Worm (Caenorhabditis elegans): Measurements from ENCODE around the gene K07F5.17.

The K07F5.17 gene

DNA sequence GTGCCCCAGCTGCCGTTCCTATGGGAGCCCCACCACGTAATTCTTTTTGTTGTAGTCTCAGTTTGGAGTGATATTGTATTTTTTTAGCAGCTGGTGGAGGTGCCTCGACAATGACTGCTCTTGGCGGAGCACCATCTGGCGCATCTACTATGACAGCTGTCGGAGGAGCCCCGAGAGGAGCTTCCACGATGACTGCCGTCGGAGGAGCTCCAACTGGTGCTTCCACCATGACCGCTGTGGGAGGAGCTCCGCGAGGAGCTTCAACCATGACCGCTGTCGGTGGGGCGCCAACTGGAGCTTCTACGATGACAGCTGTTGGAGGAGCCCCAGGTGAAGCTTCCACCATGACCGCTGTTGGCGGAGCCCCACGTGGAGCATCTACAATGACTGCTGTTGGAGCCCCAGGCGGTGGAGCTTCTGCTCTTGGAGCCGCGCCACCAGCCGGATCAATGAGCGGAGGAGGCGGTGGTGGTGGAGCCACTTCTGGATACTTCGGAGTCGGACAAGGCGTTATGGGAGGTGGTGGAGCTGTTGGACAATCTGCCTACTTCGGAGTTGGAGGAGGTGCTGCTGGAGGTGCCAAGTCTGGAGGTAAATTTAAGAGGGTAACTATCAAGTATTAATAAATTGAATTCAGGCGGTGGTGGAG lies 10.8 kb downstream of the K07F5.17 start:
- TF ChIP-seq W03F9.2 (tag; optimal IDR thresholded peaks at IDR 0.05): no peak
- TF ChIP-seq dao-5 (tag; optimal IDR thresholded peaks at IDR 0.05): no peak
- TF ChIP-seq him-1 (tag; optimal IDR thresholded peaks at IDR 0.05): no peak

DNA sequence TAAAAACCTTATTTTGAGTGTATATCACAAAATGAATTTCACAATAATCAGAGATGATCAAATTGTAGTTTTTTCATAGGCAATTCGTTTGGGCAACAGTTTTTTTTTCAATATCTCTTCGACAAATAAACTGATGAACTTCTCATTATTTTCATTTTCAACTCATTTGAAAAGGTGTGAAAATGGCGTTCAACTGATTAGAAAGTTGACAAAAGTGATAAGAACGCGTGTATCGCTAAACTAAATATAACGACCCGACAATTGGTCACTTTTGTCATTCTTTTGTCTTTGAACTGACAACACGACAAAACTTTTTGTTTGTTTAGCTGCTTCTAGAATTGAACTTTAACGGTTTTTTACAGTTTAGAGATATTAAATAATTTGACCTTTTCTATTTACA lies 12.8 kb downstream of the K07F5.17 start:
- no peak for TF ChIP-seq dao-5 (tag; optimal IDR thresholded peaks at IDR 0.05)
- no peak for TF ChIP-seq W03F9.2 (tag; optimal IDR thresholded peaks at IDR 0.05)
- no peak for TF ChIP-seq him-1 (tag; optimal IDR thresholded peaks at IDR 0.05)

DNA sequence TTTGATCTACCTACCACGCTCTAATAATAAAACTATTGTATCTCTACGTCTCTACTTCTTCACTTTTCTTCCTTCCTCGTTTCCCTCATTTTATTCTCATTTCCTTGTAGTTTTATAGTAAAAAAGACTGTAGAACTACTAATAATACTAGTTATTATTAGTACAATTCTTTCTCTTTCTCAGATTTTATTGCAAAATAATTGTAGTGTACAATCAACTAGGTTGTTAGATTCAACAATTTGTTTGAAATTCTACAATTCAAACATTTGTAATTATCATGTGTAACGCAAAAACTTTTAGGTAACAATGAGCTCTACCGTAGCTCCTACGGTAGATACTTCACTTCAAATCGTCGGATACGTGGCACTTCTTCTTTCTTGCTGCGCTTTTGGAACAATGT lies 13.5 kb downstream of the K07F5.17 start, which contains the start of gene K07F5.12:
Gene K07F5.12, plus strand, starts transcription at position 301 of the 400 bp plus-strand sequence.
- TF ChIP-seq him-1 (tag; optimal IDR thresholded peaks at IDR 0.05) (no peak), dao-5 (tag; optimal IDR thresholded peaks at IDR 0.05) (no peak), W03F9.2 (tag; optimal IDR thresholded peaks at IDR 0.05) (no peak)

DNA sequence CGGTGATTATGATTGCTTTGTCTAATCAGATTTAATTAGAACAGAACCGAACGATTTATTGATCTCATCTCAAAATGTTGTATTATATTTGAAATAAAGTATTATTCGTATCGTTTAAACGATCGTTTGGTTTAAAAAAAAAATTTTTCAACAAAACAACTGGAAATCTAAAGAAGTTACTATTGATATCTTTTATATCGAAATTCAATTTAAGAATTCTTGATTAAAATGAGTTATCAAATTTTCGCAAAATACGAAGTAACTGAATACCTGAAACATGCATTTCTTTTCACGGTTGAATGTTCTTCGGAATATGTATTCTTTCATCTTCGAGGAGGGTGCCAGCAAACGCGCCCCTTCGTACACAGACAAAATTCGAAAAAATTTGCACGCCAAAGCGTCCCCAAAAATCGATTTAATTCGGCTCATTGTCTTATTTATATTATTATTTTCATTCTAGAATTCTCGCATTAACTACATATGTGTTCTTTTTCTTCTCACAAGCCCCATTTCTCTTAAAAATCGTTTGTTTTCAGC lies 15.8 kb downstream of the K07F5.17 start, which contains the start of gene npp-1:
Gene npp-1, plus strand, starts transcription at position 537 of the 537 bp plus-strand sequence.
- TF ChIP-seq W03F9.2 (tag; optimal IDR thresholded peaks at IDR 0.05) (peak; percentile 75), him-1 (tag; optimal IDR thresholded peaks at IDR 0.05) (no peak)

DNA sequence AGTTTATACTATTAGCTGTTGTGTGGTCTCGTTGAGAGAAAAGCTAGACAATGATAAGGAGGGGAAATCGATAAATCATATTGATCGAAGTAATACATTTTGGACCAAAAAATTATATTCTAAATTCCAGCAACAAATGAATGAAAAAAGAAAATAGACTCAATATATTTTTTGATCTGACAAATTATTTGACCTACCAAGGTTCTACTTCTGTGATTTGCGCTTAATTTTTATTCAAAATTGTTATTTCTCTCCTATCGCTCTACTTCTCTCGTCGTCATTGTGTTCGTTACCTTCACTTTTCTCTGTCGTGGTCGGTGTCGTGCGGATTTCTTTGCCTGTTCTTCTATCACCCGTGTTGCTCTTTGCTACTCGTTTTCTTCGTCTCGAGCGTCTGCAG lies 16.8 kb downstream of the K07F5.17 start:
- TF ChIP-seq dao-5 (tag; optimal IDR thresholded peaks at IDR 0.05) (no peak), him-1 (tag; optimal IDR thresholded peaks at IDR 0.05) (no peak), W03F9.2 (tag; optimal IDR thresholded peaks at IDR 0.05) (no peak)

DNA sequence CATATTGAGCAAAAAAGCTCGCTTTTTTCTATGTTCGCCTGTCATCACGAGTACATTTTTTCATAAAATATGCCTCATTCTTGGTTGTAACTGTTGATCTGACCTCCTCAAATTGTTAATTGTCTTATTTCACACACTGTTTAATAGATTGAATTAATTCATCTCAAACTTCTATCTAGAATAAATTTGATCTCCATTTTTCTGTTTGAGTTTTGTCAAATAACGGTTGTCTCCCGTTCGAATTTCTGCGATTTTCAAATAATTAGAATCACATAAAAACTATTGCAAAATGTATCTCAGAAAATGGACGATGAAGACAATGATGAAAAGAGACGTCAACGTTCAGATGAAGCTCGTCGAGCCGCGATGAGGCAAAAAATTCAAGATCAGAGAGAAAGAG lies 19.8 kb downstream of the K07F5.17 start, which contains the start of gene K07F5.14:
Gene K07F5.14, plus strand, starts transcription at position 301 of the 400 bp plus-strand sequence.
- TF ChIP-seq him-1 (tag; optimal IDR thresholded peaks at IDR 0.05) (no peak), W03F9.2 (tag; optimal IDR thresholded peaks at IDR 0.05) (no peak), dao-5 (tag; optimal IDR thresholded peaks at IDR 0.05) (no peak)

DNA sequence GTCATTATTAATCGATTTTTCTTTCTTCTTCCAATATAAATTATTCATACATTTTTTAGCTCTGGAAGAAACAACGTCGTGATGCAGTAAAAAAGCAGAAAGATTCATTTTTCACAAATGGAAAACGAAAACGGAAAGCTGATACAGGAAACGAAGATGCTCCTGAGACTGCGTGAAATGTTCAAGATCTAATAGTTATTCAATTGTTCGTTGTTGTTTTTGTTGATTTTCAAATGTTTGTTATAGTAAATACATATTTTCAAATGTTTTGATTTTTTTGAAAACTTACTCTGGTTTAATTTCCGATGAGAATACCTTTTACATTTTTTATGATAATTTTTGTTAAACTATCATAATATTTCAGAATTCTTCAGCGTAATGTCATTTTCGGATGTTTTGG lies 21.6 kb downstream of the K07F5.17 start, which contains the start of gene K07F5.16:
Gene K07F5.16, plus strand, starts transcription at position 301 of the 400 bp plus-strand sequence.
- TF ChIP-seq him-1 (tag; optimal IDR thresholded peaks at IDR 0.05): no peak
- no peak for TF ChIP-seq dao-5 (tag; optimal IDR thresholded peaks at IDR 0.05)
- TF ChIP-seq W03F9.2 (tag; optimal IDR thresholded peaks at IDR 0.05): no peak

DNA sequence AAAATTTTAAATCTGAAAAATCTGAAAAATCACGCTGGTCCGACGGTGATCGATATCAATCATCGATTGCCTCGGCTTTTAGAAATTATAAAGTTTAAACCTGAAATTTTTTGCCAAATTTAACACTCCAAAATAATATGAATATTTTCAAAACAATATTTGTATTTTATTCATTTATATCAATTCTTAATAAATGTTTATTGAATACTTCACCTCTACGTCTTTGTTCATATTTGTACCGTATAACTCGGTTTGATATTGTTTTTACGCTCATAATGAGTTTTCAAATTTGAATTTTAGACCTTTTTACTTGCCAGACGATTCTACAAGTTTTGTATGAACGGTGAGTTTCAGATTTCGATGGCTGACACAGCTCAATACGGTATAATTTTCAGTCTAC lies 22.6 kb downstream of the K07F5.17 start, which contains the start of the genes K07F5.15 and K07F5.22:
Gene K07F5.15, plus strand, starts transcription at position 301 of the 400 bp plus-strand sequence.
Gene K07F5.22, plus strand, starts transcription at position 301 of the 400 bp plus-strand sequence.
- TF ChIP-seq him-1 (tag; optimal IDR thresholded peaks at IDR 0.05) (no peak), W03F9.2 (tag; optimal IDR thresholded peaks at IDR 0.05) (no peak), dao-5 (tag; optimal IDR thresholded peaks at IDR 0.05) (no peak)

DNA sequence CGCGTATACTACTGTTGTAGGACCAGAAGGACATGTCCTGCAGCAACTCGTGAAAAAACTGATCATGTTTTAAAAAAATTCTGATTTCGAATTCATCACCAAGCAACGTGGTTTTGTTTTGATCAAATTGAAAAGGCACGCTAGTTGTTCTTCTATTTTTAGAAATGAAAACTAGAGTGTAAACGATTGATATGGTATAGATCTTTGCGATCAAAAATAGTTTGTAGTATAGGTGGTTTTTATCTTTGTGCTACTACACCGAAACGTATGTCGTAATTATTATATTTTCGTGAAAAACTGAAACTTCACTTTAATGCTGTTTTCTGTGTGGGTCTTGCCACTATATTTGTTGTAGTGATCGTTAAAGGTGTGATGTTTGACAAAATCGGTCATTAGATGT lies 24.7 kb downstream of the K07F5.17 start:
- TF ChIP-seq W03F9.2 (tag; optimal IDR thresholded peaks at IDR 0.05) (no peak), him-1 (tag; optimal IDR thresholded peaks at IDR 0.05) (no peak), dao-5 (tag; optimal IDR thresholded peaks at IDR 0.05) (no peak)

DNA sequence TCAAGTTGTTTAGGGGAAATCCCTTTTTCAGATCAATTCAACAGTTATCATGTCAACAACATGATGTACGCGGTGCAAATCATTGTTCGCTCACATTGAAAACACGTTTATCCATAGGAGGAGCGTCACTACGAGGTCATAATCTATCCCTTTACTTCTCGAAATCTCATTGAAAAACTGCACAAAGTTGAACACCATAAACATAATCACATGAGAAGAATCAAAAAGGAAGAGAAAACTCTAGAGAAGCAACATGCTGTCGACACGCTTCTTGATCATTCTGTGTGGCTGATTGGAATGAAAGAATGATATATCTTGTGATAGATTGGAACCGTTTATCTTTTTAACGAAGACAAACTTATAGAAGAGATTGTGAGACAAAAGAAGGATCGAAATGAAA lies 25.7 kb downstream of the K07F5.17 start:
- TF ChIP-seq dao-5 (tag; optimal IDR thresholded peaks at IDR 0.05): no peak
- TF ChIP-seq W03F9.2 (tag; optimal IDR thresholded peaks at IDR 0.05): no peak
- no peak for TF ChIP-seq him-1 (tag; optimal IDR thresholded peaks at IDR 0.05)

DNA sequence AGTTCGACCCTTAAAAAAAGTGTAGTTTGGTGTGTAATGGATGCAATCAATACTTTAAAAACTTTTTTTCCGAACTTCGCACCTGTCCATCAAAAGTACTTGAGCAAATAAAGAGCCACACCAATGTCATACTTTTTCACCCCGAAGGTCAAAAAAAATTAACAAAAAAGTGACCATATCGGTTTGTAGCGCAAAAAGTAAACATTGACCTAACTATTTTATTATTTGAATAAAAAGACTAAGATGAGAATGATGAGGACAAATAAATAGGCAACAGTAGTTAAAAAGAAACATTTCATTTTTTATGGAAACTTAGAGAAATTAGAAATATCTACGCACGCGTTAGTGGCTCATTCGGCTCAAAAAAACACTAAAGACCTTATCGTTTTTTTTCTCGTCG lies 27.2 kb downstream of the K07F5.17 start:
- TF ChIP-seq dao-5 (tag; optimal IDR thresholded peaks at IDR 0.05): no peak
- TF ChIP-seq W03F9.2 (tag; optimal IDR thresholded peaks at IDR 0.05): no peak
- TF ChIP-seq him-1 (tag; optimal IDR thresholded peaks at IDR 0.05): no peak

DNA sequence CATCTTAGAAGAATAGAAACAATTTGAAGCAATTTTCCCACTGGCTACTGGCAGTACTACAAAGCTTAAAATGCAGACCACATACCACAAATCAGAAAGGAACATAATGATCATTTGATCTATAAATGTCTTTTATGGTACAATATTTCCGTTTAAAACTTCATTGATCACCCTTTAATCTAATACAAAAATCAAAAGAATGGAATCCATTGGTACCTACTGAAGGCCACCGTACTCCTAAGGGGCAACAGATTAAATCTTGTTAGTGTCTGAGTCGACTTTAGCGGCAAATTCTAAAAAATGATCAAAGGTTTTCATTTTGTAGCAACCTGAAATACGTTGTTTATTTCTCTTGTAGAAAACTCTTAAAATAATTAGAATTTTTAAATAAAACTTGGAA lies 30.0 kb downstream of the K07F5.17 start:
- no peak for TF ChIP-seq dao-5 (tag; optimal IDR thresholded peaks at IDR 0.05)
- no peak for TF ChIP-seq W03F9.2 (tag; optimal IDR thresholded peaks at IDR 0.05)
- no peak for TF ChIP-seq him-1 (tag; optimal IDR thresholded peaks at IDR 0.05)

DNA sequence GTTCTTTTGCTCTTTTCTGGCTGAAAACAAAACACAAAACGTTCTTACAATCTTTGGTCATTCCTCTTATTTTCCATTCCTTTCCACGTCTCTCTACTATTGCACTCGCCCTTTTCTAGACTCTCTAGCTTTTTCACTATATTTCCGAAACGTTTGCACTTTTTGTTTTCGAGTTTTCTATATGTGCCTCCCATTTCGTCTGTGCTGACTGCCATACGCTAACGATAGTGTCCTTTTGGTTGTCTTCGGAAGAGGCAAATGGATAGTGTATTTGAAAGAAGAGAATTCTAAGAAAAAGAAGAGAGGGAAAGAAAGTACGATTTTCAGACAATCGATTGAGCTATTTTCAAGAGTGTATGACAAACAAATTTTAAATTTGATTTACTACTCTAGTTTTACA lies 30.6 kb downstream of the K07F5.17 start:
- TF ChIP-seq dao-5 (tag; optimal IDR thresholded peaks at IDR 0.05) (no peak), W03F9.2 (tag; optimal IDR thresholded peaks at IDR 0.05) (no peak), him-1 (tag; optimal IDR thresholded peaks at IDR 0.05) (no peak)

DNA sequence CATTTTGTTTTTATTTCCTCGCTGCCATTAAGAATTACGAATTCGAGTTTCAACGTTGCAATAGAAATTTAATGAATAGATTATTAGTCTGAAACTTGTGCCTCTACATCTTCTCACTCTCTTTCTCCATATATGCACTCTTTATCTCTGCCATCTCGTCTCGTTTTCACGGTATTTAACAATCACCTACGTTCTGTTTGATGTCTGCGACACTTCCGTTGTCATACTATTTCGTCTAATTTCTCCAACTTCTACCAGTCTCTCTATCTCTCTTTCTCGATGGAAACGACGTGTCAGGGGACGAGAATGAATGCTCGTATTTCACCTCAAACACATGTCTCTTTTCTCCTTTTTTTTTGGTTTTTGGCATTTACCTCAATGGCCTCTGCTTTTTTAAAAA lies 31.7 kb downstream of the K07F5.17 start:
- TF ChIP-seq dao-5 (tag; optimal IDR thresholded peaks at IDR 0.05): no peak
- TF ChIP-seq him-1 (tag; optimal IDR thresholded peaks at IDR 0.05): no peak
- TF ChIP-seq W03F9.2 (tag; optimal IDR thresholded peaks at IDR 0.05): peak; percentile 30
